Worm (Caenorhabditis elegans) whole organism, midembryonic: ENCODE measurements around the gene fbxc-19.
"Not testable (repeated sequence)": the region's sequence is repeated elsewhere in the genome, so short reads cannot be mapped to it uniquely, and the experiment has no call there.

Source experiments
- T22C8.4 ChIP-seq: fragments of 200-800 bp; sonication (Bioruptor generic); IDR thresholded peaks from 2 replicates; pipeline ENCODE4 v1.3.6; 2022; ENCODE audit warnings: missing genetic modification characterization, missing compliant biosample characterization
- cog-1 ChIP-seq: sonication (generic microtip); optimal IDR thresholded peaks from 2 replicates; lab custom pipeline; 2016; ENCODE audit warnings: missing genetic modification characterization, missing compliant biosample characterization
- flt-1 ChIP-seq: fragments of 200-800 bp; sonication (Bioruptor generic); IDR thresholded peaks from 2 replicates; pipeline ENCODE4 v1.3.6; 2022; ENCODE audit warnings: missing genetic modification characterization, missing compliant biosample characterization
- klf-2 ChIP-seq: fragments of 200-800 bp; sonication (Bioruptor generic); conservative IDR thresholded peaks from 2 replicates; pipeline ENCODE4 v1.3.6; 2022; ENCODE audit warnings: missing genetic modification reagents, missing genetic modification characterization, missing compliant biosample characterization
- med-1 ChIP-seq: sonication (generic microtip); optimal IDR thresholded peaks from 2 replicates; lab custom pipeline; 2017; ENCODE audit warnings: missing genetic modification characterization, mild to moderate bottlenecking, missing compliant biosample characterization, antibody characterized with exemption, missing genetic modification reagents; ENCODE audit not compliant: insufficient read depth
- ref-1 ChIP-seq: fragments of 200-800 bp; sonication (Bioruptor generic); conservative IDR thresholded peaks from 2 replicates; pipeline ENCODE4 v1.3.6; 2022; ENCODE audit warnings: missing genetic modification reagents, missing genetic modification characterization, missing compliant biosample characterization
- tab-1 ChIP-seq: fragments of 200-800 bp; sonication (Bioruptor generic); IDR thresholded peaks from 2 replicates; pipeline ENCODE4 v1.3.6; 2022; ENCODE audit warnings: missing genetic modification characterization, missing compliant biosample characterization
- ztf-23 ChIP-seq: fragments of 200-800 bp; sonication (Bioruptor generic); IDR thresholded peaks from 2 replicates; pipeline ENCODE4 v1.3.6; 2022; ENCODE audit warnings: missing genetic modification reagents, missing genetic modification characterization, missing compliant biosample characterization
- ztf-29 ChIP-seq: fragments of 200-800 bp; sonication (Bioruptor generic); IDR thresholded peaks from 2 replicates; pipeline ENCODE4 v1.3.6; 2022; ENCODE audit warnings: missing genetic modification reagents, missing genetic modification characterization, missing compliant biosample characterization

Gene fbxc-19

ce11 chrII:1806358-1806757 is 13.9 kb upstream of the fbxc-19 start, which contains the start of gene C08F1.12:
C08F1.12 (minus strand) TSS chrII:1806458.
- TF ChIP-seq tab-1 (GFP tag; lab: Robert Waterston, UW) (no peak), ztf-23 (GFP tag; lab: Robert Waterston, UW) (no peak), cog-1 (no peak), flt-1 (GFP tag; lab: Robert Waterston, UW) (no peak), ztf-29 (GFP tag; lab: Robert Waterston, UW) (no peak), klf-2 (no peak), T22C8.4 (no peak), ref-1 (no peak), med-1 (GFP tag; lab: Kevin White, UChicago) (no peak)

ce11 chrII:1808217-1808616 is 12.1 kb upstream of the fbxc-19 start, which contains the start of gene C08F1.8:
C08F1.8 (minus strand) TSS chrII:1808317.
- no peak for TF ChIP-seq flt-1 (GFP tag; lab: Robert Waterston, UW)
- no peak for TF ChIP-seq T22C8.4
- no peak for TF ChIP-seq tab-1 (GFP tag; lab: Robert Waterston, UW)
- TF ChIP-seq ztf-29 (GFP tag; lab: Robert Waterston, UW): no peak
- no peak for TF ChIP-seq ztf-23 (GFP tag; lab: Robert Waterston, UW)
- TF ChIP-seq med-1 (GFP tag; lab: Kevin White, UChicago): no peak
- no peak for TF ChIP-seq cog-1
- no peak for TF ChIP-seq ref-1
- no peak for TF ChIP-seq klf-2

- TF ChIP-seq ztf-23 (GFP tag; lab: Robert Waterston, UW) (no peak), tab-1 (GFP tag; lab: Robert Waterston, UW) (no peak), ref-1 (no peak), klf-2 (no peak)
Observed at ce11 chrII:1816053-1816452, 4.2 kb upstream of the fbxc-19 start.

- TF ChIP-seq ref-1 (no peak), ztf-23 (GFP tag; lab: Robert Waterston, UW) (no peak), tab-1 (GFP tag; lab: Robert Waterston, UW) (no peak), ztf-29 (GFP tag; lab: Robert Waterston, UW) (no peak), med-1 (GFP tag; lab: Kevin White, UChicago) (no peak), flt-1 (GFP tag; lab: Robert Waterston, UW) (no peak), T22C8.4 (no peak), klf-2 (no peak), cog-1 (no peak)
Observed at ce11 chrII:1818300-1818699, 2.0 kb upstream of the fbxc-19 start, which contains the start of gene fbxb-10. fbxb-10 (minus strand) TSS chrII:1818400.

- no peak for TF ChIP-seq ztf-29 (GFP tag; lab: Robert Waterston, UW)
- TF ChIP-seq tab-1 (GFP tag; lab: Robert Waterston, UW): no peak
- TF ChIP-seq med-1 (GFP tag; lab: Kevin White, UChicago): no peak
- no peak for TF ChIP-seq klf-2
Observed at ce11 chrII:1820774-1821173, 495 bp downstream of the fbxc-19 start, which contains the start of gene fbxa-3. fbxa-3 (minus strand) TSS chrII:1820874.

- TF ChIP-seq cog-1, T22C8.4, klf-2: not testable (repeated sequence)
Observed at ce11 chrII:1824329-1824728, 4.0 kb downstream of the fbxc-19 start, which contains the start of gene math-41. math-41 (plus strand) TSS chrII:1824629.

- TF ChIP-seq klf-2 (no peak), tab-1 (GFP tag; lab: Robert Waterston, UW) (no peak), ztf-29 (GFP tag; lab: Robert Waterston, UW) (no peak), med-1 (GFP tag; lab: Kevin White, UChicago) (no peak)
Observed at ce11 chrII:1830182-1830682, 10.0 kb downstream of the fbxc-19 start, which contains the start of gene math-40. math-40 (plus strand) TSS chrII:1830632.

ce11 chrII:1831883-1832388 is 11.7 kb downstream of the fbxc-19 start, which contains the start of gene math-39:
math-39 (plus strand) TSS chrII:1832338.
- TF ChIP-seq tab-1 (GFP tag; lab: Robert Waterston, UW) (no peak), ztf-23 (GFP tag; lab: Robert Waterston, UW) (no peak), cog-1 (no peak), ref-1 (no peak), T22C8.4 (no peak), flt-1 (GFP tag; lab: Robert Waterston, UW) (no peak), med-1 (GFP tag; lab: Kevin White, UChicago) (no peak)

- TF ChIP-seq klf-2: no peak
Observed at ce11 chrII:1836204-1836603, 15.9 kb downstream of the fbxc-19 start, which contains the start of gene T08E11.1. T08E11.1 (plus strand) TSS chrII:1836504.

ce11 chrII:1842894-1843293 is 22.6 kb downstream of the fbxc-19 start, which contains the start of the genes C52E2.5 and C52E2.4:
C52E2.5 (minus strand) TSS chrII:1842936.
C52E2.4 (plus strand) TSS chrII:1843145.
- TF ChIP-seq cog-1 (no peak), klf-2 (no peak), flt-1 (GFP tag; lab: Robert Waterston, UW) (no peak), T22C8.4 (no peak), med-1 (GFP tag; lab: Kevin White, UChicago) (no peak), ztf-29 (GFP tag; lab: Robert Waterston, UW) (no peak), tab-1 (GFP tag; lab: Robert Waterston, UW) (no peak), ztf-23 (GFP tag; lab: Robert Waterston, UW) (no peak), ref-1 (no peak)

- TF ChIP-seq klf-2: no peak
- TF ChIP-seq ref-1: no peak
- TF ChIP-seq flt-1 (GFP tag; lab: Robert Waterston, UW): no peak
- TF ChIP-seq ztf-23 (GFP tag; lab: Robert Waterston, UW): no peak
- TF ChIP-seq cog-1: no peak
- TF ChIP-seq med-1 (GFP tag; lab: Kevin White, UChicago): no peak
- no peak for TF ChIP-seq ztf-29 (GFP tag; lab: Robert Waterston, UW)
- TF ChIP-seq tab-1 (GFP tag; lab: Robert Waterston, UW): no peak
- no peak for TF ChIP-seq T22C8.4
Observed at ce11 chrII:1844552-1844951, 24.3 kb downstream of the fbxc-19 start.
